Worm (Caenorhabditis elegans) whole organism, L4/young adult: Measurements from ENCODE around the gene srw-53.

Experiments
- W03F9.2 ChIP-seq: fragments of 150-350 bp; optimal IDR thresholded peaks from 2 replicates; lab custom pipeline; 2014; ENCODE audit warnings: missing biosample characterization, missing genetic modification characterization
- him-1 ChIP-seq: sonication (generic microtip); optimal IDR thresholded peaks from 2 replicates; lab custom pipeline; 2016; ENCODE audit warnings: missing genotype, missing genetic modification reagents, missing genetic modification characterization, missing compliant biosample characterization

DNA sequence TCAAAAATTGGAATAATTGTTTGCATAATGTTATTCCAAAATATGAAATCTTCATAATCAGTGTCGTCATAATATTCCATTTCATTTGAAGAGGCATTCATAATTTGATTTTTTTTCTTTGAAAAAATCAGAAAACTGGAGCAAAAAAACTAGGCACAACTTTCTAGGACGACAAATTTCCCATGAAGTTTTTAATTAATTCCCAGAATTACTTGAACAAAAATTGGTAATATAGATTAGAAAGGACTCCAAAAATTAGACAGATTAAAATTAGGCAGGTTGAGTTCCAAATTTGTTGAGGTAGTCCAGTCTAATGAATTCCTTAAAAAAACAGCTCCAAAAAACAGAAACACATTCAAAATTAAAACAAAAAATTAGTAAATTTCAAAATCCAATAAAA lies 11.7 kb downstream of the srw-53 start, which contains the start of gene srw-57:
- no peak for TF ChIP-seq him-1 (tag; lab: Kevin White, UChicago)
- no peak for TF ChIP-seq W03F9.2 (tag; lab: Kevin White, UChicago)
